Worm (Caenorhabditis elegans) whole organism, young adult: ENCODE data around the gene Y37H2A.14.

ENCODE experiments used
- ama-1 ChIP-seq, 3 experiments: fragments of 150-350 bp in 1 of 3; sonication (generic microtip) in 2 of 3; optimal IDR thresholded peaks; 2 replicates each; lab custom pipeline; 2014 to 2018; ENCODE audit warnings: missing biosample characterization in 2 of 3, missing genetic modification characterization in 2 of 3, missing genetic modification reagents in 2 of 3
- snpc-1.1 ChIP-seq: sonication (generic microtip); optimal IDR thresholded peaks from 2 replicates; lab custom pipeline; 2017; ENCODE audit warnings: missing genetic modification characterization, mild to moderate bottlenecking, missing compliant biosample characterization, antibody characterized with exemption, moderate library complexity, missing genotype, missing genetic modification reagents; ENCODE audit not compliant: insufficient read depth

- TF ChIP-seq snpc-1.1 (tag; lab: Kevin White, UChicago) = no peak
- no peak for TF ChIP-seq ama-1 (optimal IDR thresholded peaks at IDR 0.05; lab: Kevin White, UChicago)
- no peak for TF ChIP-seq ama-1 (GFP tag; optimal IDR thresholded peaks at IDR 0.05; lab: Kevin White, UChicago)
Observed at ce11 chrV:18142549-18142948, 996 bp upstream of the Y37H2A.14 start, which contains the start of gene Y37H2A.13.
